Fruit fly (Drosophila melanogaster) whole organism, embryonic: Measurements from ENCODE around the gene CG9747.

Experiments used
- Atf6 ChIP-seq: fragments of 200-800 bp; sonication (Bioruptor generic); IDR thresholded peaks from 2 replicates; pipeline ENCODE4 v1.3.6; 2022; ENCODE audit warnings: missing biosample characterization, missing genetic modification characterization
- CG10267 ChIP-seq: fragments of 200-800 bp; sonication (Bioruptor generic); optimal IDR thresholded peaks from 2 replicates; lab custom pipeline; 2018; ENCODE audit warnings: missing biosample characterization, mild to moderate bottlenecking, missing genetic modification characterization, moderate library complexity
- CG10321 ChIP-seq: fragments of 200-800 bp; sonication (Bioruptor generic); IDR thresholded peaks from 2 replicates; pipeline ENCODE4 v1.3.6; 2022; ENCODE audit warnings: missing biosample characterization, missing genetic modification characterization
- CG11695 ChIP-seq: fragments of 200-800 bp; sonication (Bioruptor generic); IDR thresholded peaks from 3 replicates; pipeline ENCODE4 v1.3.6; 2022; ENCODE audit warnings: missing biosample characterization, missing genetic modification characterization
- CG15073 ChIP-seq: fragments of 200-800 bp; sonication (Bioruptor generic); optimal IDR thresholded peaks from 2 replicates; lab custom pipeline; 2016; ENCODE audit warnings: missing biosample characterization, missing genetic modification characterization
- CG2199 ChIP-seq: fragments of 200-800 bp; sonication (Bioruptor generic); IDR thresholded peaks from 3 replicates; pipeline ENCODE4 v1.3.6; 2022; ENCODE audit warnings: missing biosample characterization, missing genetic modification characterization
- CG34376 ChIP-seq: fragments of 200-800 bp; sonication (Bioruptor generic); optimal IDR thresholded peaks from 2 replicates; lab custom pipeline; 2018; ENCODE audit warnings: missing biosample characterization, mild to moderate bottlenecking, missing genetic modification characterization
- CG4360 ChIP-seq: fragments of 200-800 bp; sonication (Bioruptor generic); IDR thresholded peaks from 2 replicates; pipeline ENCODE4 v1.3.6; 2022; ENCODE audit warnings: missing biosample characterization, missing genetic modification characterization
- CG5180 ChIP-seq: fragments of 200-800 bp; sonication (Bioruptor generic); optimal IDR thresholded peaks from 3 replicates; lab custom pipeline; 2017; ENCODE audit warnings: missing biosample characterization, missing genetic modification characterization, mild to moderate bottlenecking, moderate library complexity, missing genetic modification reagents
- CG5953 ChIP-seq: fragments of 200-800 bp; sonication (Bioruptor generic); IDR thresholded peaks from 2 replicates; pipeline ENCODE4 v1.3.6; 2022; ENCODE audit warnings: missing biosample characterization, missing genetic modification characterization
- CG8924 ChIP-seq: fragments of 200-800 bp; optimal IDR thresholded peaks from 3 replicates; lab custom pipeline; 2019; ENCODE audit warnings: missing biosample characterization, mild to moderate bottlenecking, missing genetic modification characterization, moderate library complexity
- GATAe ChIP-seq: fragments of 200-800 bp; sonication (Bioruptor generic); conservative IDR thresholded peaks from 2 replicates; pipeline ENCODE4 v1.3.6; 2022; ENCODE audit warnings: missing biosample characterization, missing genetic modification characterization
- Gsc ChIP-seq: fragments of 200-800 bp; sonication (Bioruptor generic); IDR thresholded peaks from 2 replicates; pipeline ENCODE4 v1.3.6; 2022; ENCODE audit warnings: missing biosample characterization, missing genetic modification characterization
- HLH4C ChIP-seq: fragments of 200-800 bp; sonication (Bioruptor generic); IDR thresholded peaks from 3 replicates; pipeline ENCODE4 v1.3.6; 2022; ENCODE audit warnings: missing biosample characterization, missing genetic modification characterization; ENCODE audit not compliant: partially characterized antibody
- HmgZ ChIP-seq: fragments of 200-800 bp; sonication (Bioruptor generic); optimal IDR thresholded peaks from 2 replicates; lab custom pipeline; 2018; ENCODE audit warnings: missing biosample characterization, mild to moderate bottlenecking, missing genetic modification characterization
- Hr3 ChIP-seq: fragments of 200-800 bp; sonication (Bioruptor generic); optimal IDR thresholded peaks from 3 replicates; lab custom pipeline; 2016; ENCODE audit warnings: missing biosample characterization, missing genetic modification characterization
- Hr78 ChIP-seq, 2 experiments: fragments of 200-800 bp in 1 of 2; fragments of >200 bp in 1 of 2; sonication (Bioruptor generic) in 1 of 2; optimal IDR thresholded peaks; 2 replicates each; lab custom pipeline; 2017 to 2019; ENCODE audit warnings: missing biosample characterization in 2 of 2, missing genetic modification characterization in 2 of 2, mild to moderate bottlenecking in 1 of 2, moderate library complexity in 1 of 2
- Med ChIP-seq: fragments of 200-800 bp; sonication (Bioruptor generic); peaks from one replicate; lab custom pipeline; 2016; ENCODE audit warnings: missing biosample characterization, missing genetic modification characterization, mild to moderate bottlenecking, inconsistent platforms, moderate library complexity
- NK7.1 ChIP-seq: fragments of 200-800 bp; sonication (Bioruptor generic); optimal IDR thresholded peaks from 3 replicates; lab custom pipeline; 2016; ENCODE audit warnings: missing biosample characterization, missing genetic modification characterization
- Pdp1 ChIP-seq, 2 experiments: fragments of 200-800 bp; sonication (Bioruptor generic); optimal IDR thresholded peaks; 3 replicates each; lab custom pipeline; 2016; ENCODE audit warnings: missing biosample characterization in 2 of 2, missing genetic modification characterization in 2 of 2, mild to moderate bottlenecking in 1 of 2, moderate library complexity in 1 of 2
- Trl ChIP-seq, 3 experiments: fragments of >200 bp in 2 of 3; fragments of 200-800 bp in 1 of 3; sonication (Bioruptor generic) in 1 of 3; optimal IDR thresholded peaks; 2 replicates in 1 of 3; 3 replicates in 2 of 3; lab custom pipeline; 2016 to 2017; ENCODE audit warnings: missing biosample characterization in 1 of 3, missing genetic modification characterization in 1 of 3
- cas ChIP-seq: fragments of 200-800 bp; sonication (Bioruptor generic); IDR thresholded peaks from 2 replicates; pipeline ENCODE4 v1.3.6; 2022; ENCODE audit warnings: missing biosample characterization, missing genetic modification characterization
- cg ChIP-seq: fragments of 200-800 bp; sonication (Bioruptor generic); optimal IDR thresholded peaks from 3 replicates; lab custom pipeline; 2019; ENCODE audit warnings: missing biosample characterization, mild to moderate bottlenecking, missing genetic modification characterization, moderate library complexity
- crol ChIP-seq: fragments of 200-800 bp; sonication (Bioruptor generic); IDR thresholded peaks from 2 replicates; pipeline ENCODE4 v1.3.6; 2022; ENCODE audit warnings: missing biosample characterization, missing genetic modification characterization
- dmrt99B ChIP-seq: fragments of 200-800 bp; sonication (Bioruptor generic); optimal IDR thresholded peaks from 2 replicates; lab custom pipeline; 2018; ENCODE audit warnings: missing biosample characterization, mild to moderate bottlenecking, missing genetic modification characterization, moderate library complexity
- exex ChIP-seq: fragments of 200-800 bp; sonication (Bioruptor generic); optimal IDR thresholded peaks from 4 replicates; lab custom pipeline; 2018; ENCODE audit warnings: missing biosample characterization, mild to moderate bottlenecking, missing genetic modification characterization, moderate library complexity
- grn ChIP-seq: fragments of 200-800 bp; sonication (Bioruptor generic); optimal IDR thresholded peaks from 3 replicates; lab custom pipeline; 2017; ENCODE audit warnings: missing biosample characterization, missing genetic modification characterization
- hbn ChIP-seq: fragments of 200-800 bp; sonication (Bioruptor generic); IDR thresholded peaks from 2 replicates; pipeline ENCODE4 v1.3.6; 2022; ENCODE audit warnings: missing biosample characterization, missing genetic modification characterization; ENCODE audit not compliant: partially characterized antibody
- kay ChIP-seq: fragments of 200-800 bp; sonication (Bioruptor generic); optimal IDR thresholded peaks from 2 replicates; lab custom pipeline; 2016; ENCODE audit warnings: missing biosample characterization, missing genetic modification characterization
- klu ChIP-seq: fragments of 200-800 bp; sonication (Bioruptor generic); IDR thresholded peaks from 2 replicates; pipeline ENCODE4 v1.3.6; 2022; ENCODE audit warnings: missing biosample characterization, missing genetic modification characterization
- pan ChIP-seq, 4 experiments: fragments of >200 bp in 3 of 4; fragments of 200-800 bp in 1 of 4; sonication (Bioruptor generic) in 1 of 4; optimal IDR thresholded peaks in 3 of 4; IDR thresholded peaks in 1 of 4; 2 replicates each; pipeline versions ENCODE4 v1.3.6 to Lab custom; 2017 to 2022; ENCODE audit warnings: missing biosample characterization in 2 of 4, missing genetic modification characterization in 2 of 4, mixed read lengths in 1 of 4
- pzg ChIP-seq: fragments of 200-800 bp; sonication (Bioruptor generic); optimal IDR thresholded peaks from 3 replicates; lab custom pipeline; 2018; ENCODE audit warnings: missing biosample characterization, mild to moderate bottlenecking, missing genetic modification characterization, moderate library complexity
- sd ChIP-seq: fragments of 200-800 bp; sonication (Bioruptor generic); optimal IDR thresholded peaks from 3 replicates; lab custom pipeline; 2018; ENCODE audit warnings: missing biosample characterization, mild to moderate bottlenecking, missing genetic modification characterization, moderate library complexity
- sug ChIP-seq: fragments of 200-800 bp; optimal IDR thresholded peaks from 2 replicates; lab custom pipeline; 2019; ENCODE audit warnings: missing biosample characterization, mild to moderate bottlenecking, missing genetic modification characterization, moderate library complexity
- tx ChIP-seq: fragments of 200-800 bp; sonication (Bioruptor generic); optimal IDR thresholded peaks from 2 replicates; lab custom pipeline; 2016; ENCODE audit warnings: missing biosample characterization, missing genetic modification characterization
- unpg ChIP-seq: fragments of 200-800 bp; sonication (Bioruptor generic); optimal IDR thresholded peaks from 3 replicates; lab custom pipeline; 2018; ENCODE audit warnings: missing biosample characterization, mild to moderate bottlenecking, missing genetic modification characterization, moderate library complexity
- vnd ChIP-seq: fragments of 200-800 bp; sonication (Bioruptor generic); IDR thresholded peaks from 3 replicates; pipeline ENCODE4 v1.3.6; 2022; ENCODE audit warnings: missing biosample characterization, missing genetic modification characterization; ENCODE audit not compliant: partially characterized antibody
- vvl ChIP-seq: fragments of 200-800 bp; sonication (Bioruptor generic); IDR thresholded peaks from 2 replicates; pipeline ENCODE4 v1.3.6; 2022; ENCODE audit warnings: missing biosample characterization, missing genetic modification characterization
- zen2 ChIP-seq: fragments of 200-800 bp; sonication (Bioruptor generic); IDR thresholded peaks from 3 replicates; pipeline ENCODE4 v1.3.6; 2022; ENCODE audit warnings: missing biosample characterization, missing genetic modification characterization; ENCODE audit not compliant: partially characterized antibody

Gene CG9747

dm6 chr3R:30205946-30206345, 14.9 kb upstream of the CG9747 start (continued):
- TF ChIP-seq zen2 (GFP tag; lab: Robert Waterston, UW) (no peak), pzg (peak; percentile 19), CG8924 (tag; lab: Kevin White, UChicago) (no peak), vnd (no peak), CG15073 (GFP tag; lab: Kevin White, UChicago) (no peak), vvl (GFP tag; lab: Robert Waterston, UW) (peak; percentile 35; the same call in 1 of the 2 replicates), CG10267 (tag; lab: Kevin White, UChicago) (no peak), CG11695 (GFP tag; lab: Robert Waterston, UW) (no peak), unpg (GFP tag; lab: Kevin White, UChicago) (no peak), cg (no peak)

- TF ChIP-seq CG4360 (GFP tag; lab: Robert Waterston, UW) (0 out of 2 replicates have a peak, but pooled peaks have one; percentile 7), GATAe (GFP tag; lab: Robert Waterston, UW) (peak; percentile 79), Trl (optimal IDR thresholded peaks at IDR 0.05; lab: Kevin White, UChicago) (peak in 1 of 2 experiments; percentile 51), Trl (GFP tag; optimal IDR thresholded peaks at IDR 0.05; lab: Kevin White, UChicago) (no peak), pan (optimal IDR thresholded peaks at IDR 0.05; lab: Kevin White, UChicago) (no peak), pan (GFP tag; optimal IDR thresholded peaks at IDR 0.05 in 1 of 2, IDR thresholded peaks at IDR 0.05 in 1 of 2) (peak in 1 of 2 experiments; percentile 19), Med (GFP tag; lab: Kevin White, UChicago) (peak; percentile 79), exex (tag; lab: Kevin White, UChicago) (peak; percentile 35), CG5953 (GFP tag; lab: Robert Waterston, UW) (0 out of 2 replicates have a peak, but pooled peaks have one; percentile 11), CG5180 (GFP tag; lab: Kevin White, UChicago) (peak; percentile 33), tx (GFP tag; lab: Kevin White, UChicago) (no peak), Atf6 (GFP tag; lab: Robert Waterston, UW) (0 out of 2 replicates have a peak, but pooled peaks have one; percentile 10), Pdp1 (GFP tag; optimal IDR thresholded peaks at IDR 0.05; lab: Kevin White, UChicago) (peak in 1 of 2 experiments; percentile 67), Gsc (GFP tag; lab: Robert Waterston, UW) (no peak), cas (GFP tag; lab: Robert Waterston, UW) (no peak), sug (tag; lab: Kevin White, UChicago) (peak; percentile 65), CG34376 (GFP tag; lab: Kevin White, UChicago) (peak; percentile 18), CG2199 (GFP tag; lab: Robert Waterston, UW) (peak; percentile 68; the same call in 1 of the 3 replicates), sd (tag; lab: Kevin White, UChicago) (peak; percentile 70), kay (GFP tag; lab: Kevin White, UChicago) (no peak), hbn (no peak), CG10321 (GFP tag; lab: Robert Waterston, UW) (no peak), klu (GFP tag; lab: Robert Waterston, UW) (no peak), grn (GFP tag; lab: Kevin White, UChicago) (peak; percentile 94), dmrt99B (no peak), Hr3 (no peak), NK7.1 (no peak), HmgZ (tag; lab: Kevin White, UChicago) (peak; percentile 16), Hr78 (GFP tag; optimal IDR thresholded peaks at IDR 0.05; lab: Kevin White, UChicago) (no peak), crol (GFP tag; lab: Robert Waterston, UW) (peak; percentile 45; the same call in 1 of the 2 replicates), HLH4C (GFP tag; lab: Robert Waterston, UW) (0 out of 3 replicates have a peak, but pooled peaks have one; percentile 8)
- TF ChIP-seq, all 482 proteins: peak for 18
Measured at dm6 chr3R:30204004-30204603, 13.1 kb upstream of the CG9747 start.
